Worm (Caenorhabditis elegans): ENCODE data around the gene F09A5.3.

Gene F09A5.3

ce11 chrX:13159005-13159404 lies 17.6 kb downstream of the F09A5.3 start (continued):
- TF ChIP-seq ztf-26 (tag; optimal IDR thresholded peaks at IDR 0.05) (peak; percentile 23), lir-1 (GFP tag; conservative IDR thresholded peaks at IDR 0.05) (no peak), sdz-38 (tag; optimal IDR thresholded peaks at IDR 0.05) (no peak), ztf-18 (tag; optimal IDR thresholded peaks at IDR 0.05) (no peak), lin-54 (GFP tag; optimal IDR thresholded peaks at IDR 0.05) (no peak), mxl-1 (tag; optimal IDR thresholded peaks at IDR 0.05) (no peak), lin-26 (GFP tag; IDR thresholded peaks at IDR 0.05) (no peak), mes-4 (tag; optimal IDR thresholded peaks at IDR 0.05) (no peak), tlf-1 (GFP tag; optimal IDR thresholded peaks at IDR 0.05) (no peak), gei-17 (GFP tag; optimal IDR thresholded peaks at IDR 0.05) (no peak), nhr-179 (tag; optimal IDR thresholded peaks at IDR 0.05) (no peak), chd-7 (tag; optimal IDR thresholded peaks at IDR 0.05) (peak; percentile 16), Y67H2A.10 (GFP tag; conservative IDR thresholded peaks at IDR 0.05) (no peak), ztf-25 (GFP tag; IDR thresholded peaks at IDR 0.05) (no peak), egl-18 (GFP tag; IDR thresholded peaks at IDR 0.05) (no peak), akir-1 (GFP tag; optimal IDR thresholded peaks at IDR 0.05) (no peak), T07F8.4 (tag; optimal IDR thresholded peaks at IDR 0.05) (no peak), D2030.7 (GFP tag; IDR thresholded peaks at IDR 0.05) (no peak), Y79H2A.3 (GFP tag; conservative IDR thresholded peaks at IDR 0.05) (no peak), C06A6.2 (GFP tag; conservative IDR thresholded peaks at IDR 0.05) (no peak), F49E8.2 (tag; optimal IDR thresholded peaks at IDR 0.05; ENCODE audit: insufficient read depth) (no peak), snpc-1.1 (tag; optimal IDR thresholded peaks at IDR 0.05; ENCODE audit: insufficient read depth) (no peak), rec-8 (tag; optimal IDR thresholded peaks at IDR 0.05) (no peak), ekl-4 (GFP tag; IDR thresholded peaks at IDR 0.05) (no peak), snpc-1.3 (tag; optimal IDR thresholded peaks at IDR 0.05; ENCODE audit: insufficient read depth) (no peak), C17E4.6 (GFP tag; IDR thresholded peaks at IDR 0.05) (no peak), unc-130 (GFP tag; optimal IDR thresholded peaks at IDR 0.05) (no peak), K12H6.12 (tag; optimal IDR thresholded peaks at IDR 0.05) (no peak), repo-1 (tag; optimal IDR thresholded peaks at IDR 0.05) (no peak), mel-28 (tag; optimal IDR thresholded peaks at IDR 0.05; ENCODE audit: borderline replicate concordance) (no peak), ceh-79 (tag; optimal IDR thresholded peaks at IDR 0.05) (no peak), Y53F4B.3 (GFP tag; IDR thresholded peaks at IDR 0.05) (no peak), ccch-3 (GFP tag; optimal IDR thresholded peaks at IDR 0.05) (no peak), let-526 (GFP tag; IDR thresholded peaks at IDR 0.05) (no peak), fkh-3 (tag; optimal IDR thresholded peaks at IDR 0.05) (no peak), zfh-2 (GFP tag; conservative IDR thresholded peaks at IDR 0.05) (no peak)

- TF ChIP-seq F52B5.7 (tag; optimal IDR thresholded peaks at IDR 0.05) = no peak
- no peak for TF ChIP-seq Y56A3A.18 (GFP tag; IDR thresholded peaks at IDR 0.05)
- no peak for TF ChIP-seq C17E4.6 (GFP tag; IDR thresholded peaks at IDR 0.05)
- TF ChIP-seq unc-62 (GFP tag; optimal IDR thresholded peaks at IDR 0.05) = peak; percentile 2
- no peak for TF ChIP-seq aptf-2 (GFP tag; conservative IDR thresholded peaks at IDR 0.05)
- TF ChIP-seq cebp-1 (GFP tag; IDR thresholded peaks at IDR 0.05) = peak; percentile 73
- TF ChIP-seq cebp-1 (tag; optimal IDR thresholded peaks at IDR 0.05) = peak; percentile 78
- TF ChIP-seq nfya-2 (GFP tag; IDR thresholded peaks at IDR 0.05) = no peak
- TF ChIP-seq nhr-80 (tag; optimal IDR thresholded peaks at IDR 0.05) = peak; percentile 43
- no peak for TF ChIP-seq ets-4 (GFP tag; optimal IDR thresholded peaks at IDR 0.05)
These were observed 18.5 kb downstream of the F09A5.3 start for ce11 chrX:13159890-13160289.
